Worm (Caenorhabditis elegans): Measurements from ENCODE around the gene ZK899.1.

ce11 chrX:9476752-9477151 is 30.3 kb downstream of the ZK899.1 start:
- no peak for TF ChIP-seq him-1 (tag; optimal IDR thresholded peaks at IDR 0.05)
- TF ChIP-seq dao-5 (tag; optimal IDR thresholded peaks at IDR 0.05), result no peak

All from whole organism, L4/young adult.